Worm (Caenorhabditis elegans): ENCODE data around the gene grl-1.

DNA sequence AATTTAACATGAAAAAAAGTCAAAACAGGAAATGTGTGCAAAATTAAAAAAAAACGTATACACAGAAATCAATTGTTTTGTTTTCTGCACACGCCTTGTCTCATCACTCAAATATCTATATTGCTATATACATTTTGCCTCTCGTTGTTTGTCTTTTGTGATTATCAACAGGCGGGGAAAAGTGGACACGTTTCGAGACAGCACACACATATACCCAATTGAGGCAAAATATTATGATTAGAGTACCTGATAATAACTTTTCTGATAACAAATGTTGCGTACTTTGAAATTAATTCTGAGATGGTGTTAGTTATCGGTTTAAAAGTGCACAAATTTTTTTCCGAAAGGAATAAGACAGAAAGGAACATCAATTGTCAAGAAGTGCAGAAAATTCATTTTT lies 26.2 kb upstream of the grl-1 start:
- TF ChIP-seq ztf-23 (GFP tag; IDR thresholded peaks at IDR 0.05) (no peak), med-1 (GFP tag; optimal IDR thresholded peaks at IDR 0.05; ENCODE audit: insufficient read depth) (no peak), cog-1 (tag; optimal IDR thresholded peaks at IDR 0.05) (no peak), flt-1 (GFP tag; IDR thresholded peaks at IDR 0.05) (no peak), tab-1 (GFP tag; IDR thresholded peaks at IDR 0.05) (no peak), T22C8.4 (GFP tag; IDR thresholded peaks at IDR 0.05) (no peak), ztf-29 (GFP tag; IDR thresholded peaks at IDR 0.05) (no peak)
